Worm (Caenorhabditis elegans) whole organism, L4 larva: ENCODE results near the gene srx-135.
A peak's percentile ranks its signal among the peaks of the same experiment; 100 is the strongest.

Source experiments
- D1046.2 ChIP-seq: fragments of 200-800 bp; sonication (Bioruptor generic); IDR thresholded peaks from 2 replicates; pipeline ENCODE4 v1.3.6; 2022; ENCODE audit warnings: missing genetic modification characterization, missing compliant biosample characterization
- R02D3.7 ChIP-seq: fragments of 150-350 bp; sonication (generic microtip); optimal IDR thresholded peaks from 3 replicates; lab custom pipeline; 2014; ENCODE audit warnings: missing biosample characterization, missing genetic modification characterization
- T20F7.1 ChIP-seq: fragments of 200-800 bp; sonication (Bioruptor generic); optimal IDR thresholded peaks from 2 replicates; lab custom pipeline; 2018; ENCODE audit warnings: mild to moderate bottlenecking, missing genetic modification characterization, missing compliant biosample characterization
- T26A8.4 ChIP-seq: fragments of 200-800 bp; sonication (Bioruptor generic); IDR thresholded peaks from 2 replicates; pipeline ENCODE4 v1.3.6; 2022; ENCODE audit warnings: missing genetic modification characterization, missing compliant biosample characterization
- Y48G9A.11 ChIP-seq: fragments of 200-800 bp; sonication (Bioruptor generic); IDR thresholded peaks from 2 replicates; pipeline ENCODE4 v1.3.6; 2022; ENCODE audit warnings: missing genetic modification reagents, missing genetic modification characterization, missing compliant biosample characterization
- Y75B8A.6 ChIP-seq: fragments of 200-800 bp; sonication (Bioruptor generic); IDR thresholded peaks from 2 replicates; pipeline ENCODE4 v1.3.6; 2022; ENCODE audit warnings: missing genetic modification reagents, missing genetic modification characterization, missing compliant biosample characterization
- ZK546.5 ChIP-seq, 2 experiments: sonication (generic microtip); optimal IDR thresholded peaks; 2 replicates each; lab custom pipeline; 2017; ENCODE audit warnings: missing biosample characterization in 2 of 2, missing genetic modification characterization in 2 of 2
- aha-1 ChIP-seq: fragments of 150-350 bp; peaks from one replicate; lab custom pipeline; 2014; ENCODE audit warnings: missing biosample characterization, missing genetic modification characterization
- arid-1 ChIP-seq: fragments of 200-800 bp; sonication (Bioruptor generic); conservative IDR thresholded peaks from 2 replicates; pipeline ENCODE4 v1.3.6; 2022; ENCODE audit warnings: missing genetic modification reagents, missing genetic modification characterization, missing compliant biosample characterization
- attf-4 ChIP-seq: sonication (generic microtip); optimal IDR thresholded peaks from 3 replicates; lab custom pipeline; 2017; ENCODE audit warnings: missing biosample characterization, missing genetic modification characterization
- ceh-62 ChIP-seq: sonication (generic microtip); optimal IDR thresholded peaks from 2 replicates; lab custom pipeline; 2017; ENCODE audit warnings: missing biosample characterization, missing genetic modification characterization
- cey-2 ChIP-seq: sonication (generic microtip); optimal IDR thresholded peaks from 3 replicates; lab custom pipeline; 2017; ENCODE audit warnings: missing genetic modification characterization, mild to moderate bottlenecking, missing compliant biosample characterization, antibody characterized with exemption, borderline replicate concordance; ENCODE audit not compliant: insufficient read depth
- daf-16 ChIP-seq, 3 experiments: sonication (generic microtip); optimal IDR thresholded peaks; 2 replicates each; lab custom pipeline; 2016 to 2017; ENCODE audit warnings: missing genetic modification characterization in 3 of 3, missing genetic modification reagents in 3 of 3, mild to moderate bottlenecking in 2 of 3, missing compliant biosample characterization in 2 of 3, missing biosample characterization in 1 of 3, moderate library complexity in 1 of 3
- daf-8 ChIP-seq: fragments of 200-800 bp; sonication (Bioruptor generic); IDR thresholded peaks from 2 replicates; pipeline ENCODE4 v1.3.6; 2022; ENCODE audit warnings: missing genetic modification characterization, missing compliant biosample characterization
- egl-27 ChIP-seq: sonication (generic microtip); optimal IDR thresholded peaks from 3 replicates; lab custom pipeline; 2017; ENCODE audit warnings: missing biosample characterization, missing genetic modification reagents, missing genetic modification characterization
- fos-1 ChIP-seq: fragments of 150-350 bp; optimal IDR thresholded peaks from 2 replicates; lab custom pipeline; 2014; ENCODE audit warnings: missing biosample characterization, missing genetic modification characterization
- gei-8 ChIP-seq: fragments of 200-800 bp; sonication (Bioruptor generic); optimal IDR thresholded peaks from 2 replicates; lab custom pipeline; 2018; ENCODE audit warnings: mild to moderate bottlenecking, missing genetic modification characterization, missing compliant biosample characterization
- hif-1 ChIP-seq, 2 experiments: sonication (generic microtip); optimal IDR thresholded peaks; 2 replicates each; lab custom pipeline; 2016 to 2017; ENCODE audit warnings: missing compliant biosample characterization in 2 of 2, missing genetic modification characterization in 2 of 2, missing genetic modification reagents in 2 of 2, missing genotype in 2 of 2, mild to moderate bottlenecking in 1 of 2
- hlh-11 ChIP-seq: fragments of 200-800 bp; sonication (Bioruptor generic); optimal IDR thresholded peaks from 2 replicates; lab custom pipeline; 2018; ENCODE audit warnings: mild to moderate bottlenecking, missing genetic modification characterization, missing compliant biosample characterization
- hlh-30 ChIP-seq: sonication (generic microtip); optimal IDR thresholded peaks from 2 replicates; lab custom pipeline; 2017; ENCODE audit warnings: antibody characterized with exemption, mild to moderate bottlenecking, missing genetic modification characterization, missing compliant biosample characterization; ENCODE audit not compliant: insufficient read depth
- jun-1 ChIP-seq: fragments of 150-350 bp; optimal IDR thresholded peaks from 2 replicates; lab custom pipeline; 2014; ENCODE audit warnings: missing biosample characterization, missing genetic modification reagents, missing genetic modification characterization
- lin-1 ChIP-seq: fragments of 200-800 bp; sonication (Bioruptor generic); IDR thresholded peaks from 2 replicates; pipeline ENCODE4 v1.3.6; 2022; ENCODE audit warnings: missing genetic modification reagents, missing genetic modification characterization, missing compliant biosample characterization
- lin-38 ChIP-seq: fragments of 200-800 bp; sonication (Bioruptor generic); IDR thresholded peaks from 2 replicates; pipeline ENCODE4 v1.3.6; 2022; ENCODE audit warnings: missing genetic modification reagents, missing genetic modification characterization, missing compliant biosample characterization
- madf-5 ChIP-seq, 2 experiments: fragments of 200-800 bp; sonication (Bioruptor generic); IDR thresholded peaks; 2 replicates each; pipeline ENCODE4 v1.3.6; 2022; ENCODE audit warnings: missing compliant biosample characterization in 2 of 2, missing genetic modification characterization in 2 of 2
- madf-9 ChIP-seq: fragments of 200-800 bp; sonication (Bioruptor generic); conservative IDR thresholded peaks from 2 replicates; pipeline ENCODE4 v1.3.6; 2022; ENCODE audit warnings: missing genetic modification reagents, missing genetic modification characterization, missing compliant biosample characterization
- mdl-1 ChIP-seq, 2 experiments: fragments of 150-350 bp in 1 of 2; sonication (generic microtip) in 1 of 2; optimal IDR thresholded peaks; 2 replicates each; lab custom pipeline; 2014 to 2017; ENCODE audit warnings: missing biosample characterization in 2 of 2, missing genetic modification characterization in 2 of 2
- mdt-29 ChIP-seq: fragments of 200-800 bp; sonication (Bioruptor generic); IDR thresholded peaks from 2 replicates; pipeline ENCODE4 v1.3.6; 2022; ENCODE audit warnings: missing genetic modification reagents, missing genetic modification characterization, missing compliant biosample characterization
- mep-1 ChIP-seq: fragments of 150-350 bp; sonication (generic microtip); optimal IDR thresholded peaks from 3 replicates; lab custom pipeline; 2014; ENCODE audit warnings: missing biosample characterization, missing genetic modification characterization
- mes-2 ChIP-seq: sonication (generic microtip); optimal IDR thresholded peaks from 2 replicates; lab custom pipeline; 2016; ENCODE audit warnings: missing genotype, mild to moderate bottlenecking, missing genetic modification characterization, missing compliant biosample characterization; ENCODE audit not compliant: poor library complexity, severe bottlenecking
- nhr-11 ChIP-seq: fragments of 150-350 bp; optimal IDR thresholded peaks from 2 replicates; lab custom pipeline; 2014; ENCODE audit warnings: missing biosample characterization, missing genetic modification characterization
- nhr-41 ChIP-seq: fragments of 200-800 bp; sonication (Bioruptor generic); IDR thresholded peaks from 2 replicates; pipeline ENCODE4 v1.3.6; 2022; ENCODE audit warnings: missing genetic modification reagents, missing genetic modification characterization, missing compliant biosample characterization
- nhr-42 ChIP-seq: fragments of 200-800 bp; sonication (Bioruptor generic); IDR thresholded peaks from 2 replicates; pipeline ENCODE4 v1.3.6; 2022; ENCODE audit warnings: missing genetic modification characterization, missing compliant biosample characterization
- nhr-77 ChIP-seq: fragments of 150-350 bp; optimal IDR thresholded peaks from 2 replicates; lab custom pipeline; 2014; ENCODE audit warnings: missing biosample characterization, missing genetic modification characterization
- pha-4 ChIP-seq, 2 experiments: fragments of 150-350 bp in 1 of 2; fragments of 200-800 bp in 1 of 2; sonication (Bioruptor generic) in 1 of 2; IDR thresholded peaks in 1 of 2; optimal IDR thresholded peaks in 1 of 2; 2 replicates each; pipeline versions ENCODE4 v1.3.6 to Lab custom; 2014 to 2022; ENCODE audit warnings: missing genetic modification characterization in 2 of 2, missing genetic modification reagents in 2 of 2, missing biosample characterization in 1 of 2, missing compliant biosample characterization in 1 of 2
- pqm-1 ChIP-seq: sonication (generic microtip); optimal IDR thresholded peaks from 2 replicates; lab custom pipeline; 2017; ENCODE audit warnings: missing biosample characterization, missing genetic modification characterization
- rbr-2 ChIP-seq: sonication (generic microtip); optimal IDR thresholded peaks from 2 replicates; lab custom pipeline; 2016; ENCODE audit warnings: missing genotype, missing genetic modification characterization, missing compliant biosample characterization
- sdz-12 ChIP-seq: fragments of 200-800 bp; sonication (Bioruptor generic); optimal IDR thresholded peaks from 2 replicates; lab custom pipeline; 2018; ENCODE audit warnings: mild to moderate bottlenecking, missing genetic modification characterization, missing compliant biosample characterization
- set-16 ChIP-seq: fragments of 200-800 bp; sonication (Bioruptor generic); IDR thresholded peaks from 2 replicates; pipeline ENCODE4 v1.3.6; 2022; ENCODE audit warnings: missing genetic modification reagents, missing genetic modification characterization, missing compliant biosample characterization
- skn-1 ChIP-seq: fragments of 150-350 bp; optimal IDR thresholded peaks from 2 replicates; lab custom pipeline; 2014; ENCODE audit warnings: missing biosample characterization, missing genetic modification characterization
- snpc-1.2 ChIP-seq: fragments of 200-800 bp; sonication (Bioruptor generic); IDR thresholded peaks from 2 replicates; pipeline ENCODE4 v1.3.6; 2022; ENCODE audit warnings: missing genetic modification reagents, missing genetic modification characterization, missing compliant biosample characterization
- unc-39 ChIP-seq: sonication (generic microtip); optimal IDR thresholded peaks from 2 replicates; lab custom pipeline; 2017; ENCODE audit warnings: missing biosample characterization, missing genetic modification characterization
- zag-1 ChIP-seq: fragments of 150-350 bp; optimal IDR thresholded peaks from 2 replicates; lab custom pipeline; 2014; ENCODE audit warnings: missing biosample characterization, missing genetic modification characterization
- ztf-11 ChIP-seq: fragments of 150-350 bp; optimal IDR thresholded peaks from 2 replicates; lab custom pipeline; 2014; ENCODE audit warnings: missing biosample characterization, missing genetic modification characterization

srx-135 gene

ce11 chrV:13907557-13908104 lies 48.6 kb downstream of the srx-135 start (continued):
- TF ChIP-seq pqm-1 (tag; lab: Kevin White, UChicago): no peak
- TF ChIP-seq lin-1 (GFP tag; lab: Robert Waterston, UW): peak; percentile 51; the same call in 1 of the 2 replicates
- TF ChIP-seq Y75B8A.6: peak; percentile 85
- peak; percentile 27; the same call in 1 of the 2 replicates for TF ChIP-seq nhr-42 (GFP tag; lab: Robert Waterston, UW)
- peak; percentile 89 for TF ChIP-seq nhr-77 (tag; lab: Kevin White, UChicago)
- TF ChIP-seq sdz-12 (GFP tag; lab: Kevin White, UChicago): peak; percentile 13
- peak; percentile 34; the same call in 1 of the 2 replicates for TF ChIP-seq madf-9 (GFP tag; lab: Robert Waterston, UW)
- TF ChIP-seq mep-1 (tag; lab: Kevin White, UChicago): peak; percentile 94
- TF ChIP-seq T26A8.4 (GFP tag; lab: Robert Waterston, UW): peak; percentile 90
- TF ChIP-seq jun-1: no peak
- TF ChIP-seq zag-1 (tag; lab: Kevin White, UChicago): no peak
- peak in 1 of 2 experiments; percentile 1 for TF ChIP-seq daf-16 (GFP tag; optimal IDR thresholded peaks at IDR 0.05; lab: Kevin White, UChicago)
- TF ChIP-seq daf-16 (tag; optimal IDR thresholded peaks at IDR 0.05; lab: Kevin White, UChicago): peak; percentile 18
- peak; percentile 4 for TF ChIP-seq hlh-30 (tag; lab: Kevin White, UChicago)
- peak; percentile 70 for TF ChIP-seq hlh-11 (tag; lab: Kevin White, UChicago)
- no peak for TF ChIP-seq fos-1
- peak; percentile 91 for TF ChIP-seq aha-1
- peak; percentile 79; the same call in 1 of the 2 replicates for TF ChIP-seq D1046.2 (GFP tag; lab: Robert Waterston, UW)
- TF ChIP-seq cey-2: no peak
- TF ChIP-seq hif-1 (tag; optimal IDR thresholded peaks at IDR 0.05; lab: Kevin White, UChicago): peak in 1 of 2 experiments; percentile 39
- TF ChIP-seq R02D3.7: no peak
- peak; percentile 59 for TF ChIP-seq lin-38
- no peak for TF ChIP-seq daf-8 (GFP tag; lab: Robert Waterston, UW)
- TF ChIP-seq mdt-29 (GFP tag; lab: Robert Waterston, UW): peak; percentile 69; the same call in 1 of the 2 replicates
- TF ChIP-seq ztf-11 (tag; lab: Kevin White, UChicago): no peak
- 0 out of 4 replicates have a peak, but pooled peaks of 1 of the 2 experiments have one; percentile 52 for TF ChIP-seq madf-5 (GFP tag; IDR thresholded peaks at IDR 0.05; lab: Robert Waterston, UW)
- TF ChIP-seq pha-4 (GFP tag; IDR thresholded peaks at IDR 0.05; lab: Robert Waterston, UW): peak; percentile 37
- TF ChIP-seq pha-4 (tag; optimal IDR thresholded peaks at IDR 0.05; lab: Kevin White, UChicago): no peak
- TF ChIP-seq arid-1: peak; percentile 50; the same call in 1 of the 2 replicates

- TF ChIP-seq lin-1 (GFP tag; lab: Robert Waterston, UW) (0 out of 2 replicates have a peak, but pooled peaks have one; percentile 6), ceh-62 (tag; lab: Kevin White, UChicago) (no peak), T26A8.4 (GFP tag; lab: Robert Waterston, UW) (peak; percentile 7), T20F7.1 (GFP tag; lab: Kevin White, UChicago) (peak; percentile 31), nhr-11 (tag; lab: Kevin White, UChicago) (no peak), nhr-41 (GFP tag; lab: Robert Waterston, UW) (no peak), mdl-1 (tag; optimal IDR thresholded peaks at IDR 0.05; lab: Kevin White, UChicago) (no peak), set-16 (GFP tag; lab: Robert Waterston, UW) (no peak), nhr-77 (tag; lab: Kevin White, UChicago) (no peak), mep-1 (tag; lab: Kevin White, UChicago) (no peak), snpc-1.2 (GFP tag; lab: Robert Waterston, UW) (0 out of 2 replicates have a peak, but pooled peaks have one; percentile 6), lin-38 (no peak), unc-39 (tag; lab: Kevin White, UChicago) (no peak), daf-16 (GFP tag; optimal IDR thresholded peaks at IDR 0.05; lab: Kevin White, UChicago) (no peak), daf-16 (tag; optimal IDR thresholded peaks at IDR 0.05; lab: Kevin White, UChicago) (peak; percentile 3), attf-4 (tag; lab: Kevin White, UChicago) (no peak), mes-2 (tag; lab: Kevin White, UChicago) (peak; percentile 29), rbr-2 (tag; lab: Kevin White, UChicago) (no peak), Y48G9A.11 (GFP tag; lab: Robert Waterston, UW) (0 out of 2 replicates have a peak, but pooled peaks have one; percentile 24), egl-27 (no peak), aha-1 (peak; percentile 72), ZK546.5 (tag; optimal IDR thresholded peaks at IDR 0.05; lab: Kevin White, UChicago) (no peak), hif-1 (tag; optimal IDR thresholded peaks at IDR 0.05; lab: Kevin White, UChicago) (peak in 1 of 2 experiments; percentile 18), skn-1 (tag; lab: Kevin White, UChicago) (no peak), sdz-12 (GFP tag; lab: Kevin White, UChicago) (peak; percentile 60), gei-8 (GFP tag; lab: Kevin White, UChicago) (no peak), ztf-11 (tag; lab: Kevin White, UChicago) (no peak)
These were observed 49.3 kb downstream of the srx-135 start for ce11 chrV:13908120-13908915.
